Worm (Caenorhabditis elegans) whole organism, midembryonic: Measurements from ENCODE around the gene R09E10.1.
"Not testable (repeated sequence)": the region's sequence is repeated elsewhere in the genome, so short reads cannot be mapped to it uniquely, and the experiment has no call there.

Source experiments
- T22C8.4 ChIP-seq: fragments of 200-800 bp; sonication (Bioruptor generic); IDR thresholded peaks from 2 replicates; pipeline ENCODE4 v1.3.6; 2022; ENCODE audit warnings: missing genetic modification characterization, missing compliant biosample characterization
- cog-1 ChIP-seq: sonication (generic microtip); optimal IDR thresholded peaks from 2 replicates; lab custom pipeline; 2016; ENCODE audit warnings: missing genetic modification characterization, missing compliant biosample characterization
- flt-1 ChIP-seq: fragments of 200-800 bp; sonication (Bioruptor generic); IDR thresholded peaks from 2 replicates; pipeline ENCODE4 v1.3.6; 2022; ENCODE audit warnings: missing genetic modification characterization, missing compliant biosample characterization
- klf-2 ChIP-seq: fragments of 200-800 bp; sonication (Bioruptor generic); conservative IDR thresholded peaks from 2 replicates; pipeline ENCODE4 v1.3.6; 2022; ENCODE audit warnings: missing genetic modification reagents, missing genetic modification characterization, missing compliant biosample characterization
- med-1 ChIP-seq: sonication (generic microtip); optimal IDR thresholded peaks from 2 replicates; lab custom pipeline; 2017; ENCODE audit warnings: missing genetic modification characterization, mild to moderate bottlenecking, missing compliant biosample characterization, antibody characterized with exemption, missing genetic modification reagents; ENCODE audit not compliant: insufficient read depth
- ref-1 ChIP-seq: fragments of 200-800 bp; sonication (Bioruptor generic); conservative IDR thresholded peaks from 2 replicates; pipeline ENCODE4 v1.3.6; 2022; ENCODE audit warnings: missing genetic modification reagents, missing genetic modification characterization, missing compliant biosample characterization
- tab-1 ChIP-seq: fragments of 200-800 bp; sonication (Bioruptor generic); IDR thresholded peaks from 2 replicates; pipeline ENCODE4 v1.3.6; 2022; ENCODE audit warnings: missing genetic modification characterization, missing compliant biosample characterization
- ztf-23 ChIP-seq: fragments of 200-800 bp; sonication (Bioruptor generic); IDR thresholded peaks from 2 replicates; pipeline ENCODE4 v1.3.6; 2022; ENCODE audit warnings: missing genetic modification reagents, missing genetic modification characterization, missing compliant biosample characterization
- ztf-29 ChIP-seq: fragments of 200-800 bp; sonication (Bioruptor generic); IDR thresholded peaks from 2 replicates; pipeline ENCODE4 v1.3.6; 2022; ENCODE audit warnings: missing genetic modification reagents, missing genetic modification characterization, missing compliant biosample characterization

The R09E10.1 gene

DNA sequence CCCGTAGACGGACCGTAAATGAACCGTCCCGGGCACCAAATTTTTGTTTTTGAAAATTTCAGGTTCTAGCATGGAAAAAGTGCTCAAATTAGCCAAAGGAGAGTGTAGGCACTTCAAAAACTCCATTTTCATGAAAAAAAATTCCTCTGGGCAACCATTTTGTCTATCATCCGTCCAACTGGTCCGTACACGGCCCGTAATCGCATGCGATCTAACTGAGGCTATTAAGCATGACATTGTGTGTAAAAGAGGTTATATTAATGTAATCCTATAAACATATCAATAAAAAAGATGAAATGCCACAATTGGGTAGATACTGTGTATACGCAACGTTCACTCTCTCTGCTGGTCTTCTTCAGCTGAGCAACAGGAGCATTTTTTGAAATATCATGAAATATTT lies at the start of gene R09E10.1:
Gene R09E10.1 (minus strand): TSS at position 101 of the 400 bp plus-strand sequence.
- TF ChIP-seq tab-1 (GFP tag; lab: Robert Waterston, UW); flt-1; klf-2: not testable (repeated sequence)

- no peak for TF ChIP-seq tab-1 (GFP tag; lab: Robert Waterston, UW)
- no peak for TF ChIP-seq klf-2
- TF ChIP-seq ref-1 (GFP tag; lab: Robert Waterston, UW): no peak
- no peak for TF ChIP-seq flt-1
- TF ChIP-seq ztf-23 (GFP tag; lab: Robert Waterston, UW): no peak
- no peak for TF ChIP-seq T22C8.4
- no peak for TF ChIP-seq cog-1
- TF ChIP-seq ztf-29 (GFP tag; lab: Robert Waterston, UW): no peak
- TF ChIP-seq med-1 (GFP tag; lab: Kevin White, UChicago): no peak
These were observed 45.8 kb upstream of the R09E10.1 start, which contains the start of gene iars-1 for ce11 chrIV:10368326-10368725. iars-1 (plus strand) TSS chrIV:10368601.

DNA sequence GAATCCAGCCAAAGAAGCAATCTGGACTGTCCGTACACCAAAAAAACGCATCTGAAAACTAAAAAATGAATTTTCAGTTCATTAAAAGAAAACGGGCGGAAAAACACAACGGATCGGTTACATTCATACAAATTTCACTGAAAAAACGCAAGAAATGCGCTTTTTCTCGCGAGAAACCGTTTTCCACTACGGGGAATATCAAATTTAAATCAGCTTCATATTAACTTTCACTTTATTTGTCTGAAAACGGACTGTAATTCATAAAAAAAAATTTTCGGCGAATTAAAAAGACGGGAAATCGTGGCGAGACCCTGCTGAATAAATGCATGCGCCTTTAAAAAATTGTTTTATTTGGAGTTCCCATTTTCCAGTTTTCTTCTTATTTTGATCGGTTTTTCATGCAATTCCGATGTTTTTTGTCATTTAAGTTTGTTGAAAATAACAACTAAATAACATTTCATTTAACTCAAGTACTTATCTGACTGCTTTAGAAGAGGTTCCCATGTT lies 45.2 kb upstream of the R09E10.1 start, which contains the start of gene pges-2:
Gene pges-2 (minus strand): TSS at position 51 of the 507 bp plus-strand sequence.
- no peak for TF ChIP-seq flt-1
- no peak for TF ChIP-seq klf-2
- TF ChIP-seq tab-1 (GFP tag; lab: Robert Waterston, UW): no peak

DNA sequence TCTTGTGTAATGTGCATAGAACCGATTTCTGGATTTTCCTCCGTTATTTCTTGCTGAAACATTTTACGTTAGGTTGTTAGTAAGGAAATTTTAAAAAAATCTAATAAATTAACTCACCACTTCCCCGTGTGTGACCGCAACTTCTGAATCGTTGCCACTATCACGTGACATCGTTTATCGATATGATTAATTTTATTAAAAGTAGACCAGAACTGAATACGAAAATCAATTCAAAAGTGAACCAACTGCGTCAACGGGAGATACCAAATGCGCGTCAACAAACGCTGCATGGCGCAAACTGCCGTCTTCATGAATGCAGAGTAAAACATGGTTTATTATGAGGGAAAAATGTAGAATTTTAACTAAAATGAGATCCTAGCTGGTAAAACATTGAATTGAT lies 43.5 kb upstream of the R09E10.1 start, which contains the start of gene sir-2.1:
Gene sir-2.1 (minus strand): TSS at position 212 of the 400 bp plus-strand sequence.
- no peak for TF ChIP-seq T22C8.4
- no peak for TF ChIP-seq med-1 (GFP tag; lab: Kevin White, UChicago)
- no peak for TF ChIP-seq ztf-29 (GFP tag; lab: Robert Waterston, UW)
- no peak for TF ChIP-seq klf-2

DNA sequence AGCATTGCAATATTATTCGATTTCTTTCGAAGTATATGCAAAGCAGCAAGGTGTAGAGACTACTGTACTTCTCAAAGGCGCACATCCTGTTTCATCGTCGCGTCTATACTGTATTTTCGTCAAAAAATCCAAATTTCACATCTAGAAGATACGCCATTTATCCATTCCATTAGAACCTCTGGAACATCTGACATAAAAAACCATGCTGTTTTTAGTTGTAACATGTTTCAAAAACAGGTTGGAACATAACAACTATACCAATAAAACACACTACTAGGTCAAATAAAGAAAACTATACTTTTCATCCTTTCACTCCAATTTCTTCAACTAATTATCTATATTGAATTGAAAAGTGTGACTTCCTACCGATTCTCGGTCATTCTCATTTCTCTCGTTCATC lies 37.8 kb upstream of the R09E10.1 start, which contains the start of gene ugt-59:
Gene ugt-59 (plus strand): TSS at position 301 of the 400 bp plus-strand sequence.
- no peak for TF ChIP-seq ref-1 (GFP tag; lab: Robert Waterston, UW)
- no peak for TF ChIP-seq flt-1
- no peak for TF ChIP-seq tab-1 (GFP tag; lab: Robert Waterston, UW)
- TF ChIP-seq med-1 (GFP tag; lab: Kevin White, UChicago): no peak
- no peak for TF ChIP-seq cog-1
- no peak for TF ChIP-seq T22C8.4
- no peak for TF ChIP-seq klf-2
- TF ChIP-seq ztf-29 (GFP tag; lab: Robert Waterston, UW): no peak
- no peak for TF ChIP-seq ztf-23 (GFP tag; lab: Robert Waterston, UW)

DNA sequence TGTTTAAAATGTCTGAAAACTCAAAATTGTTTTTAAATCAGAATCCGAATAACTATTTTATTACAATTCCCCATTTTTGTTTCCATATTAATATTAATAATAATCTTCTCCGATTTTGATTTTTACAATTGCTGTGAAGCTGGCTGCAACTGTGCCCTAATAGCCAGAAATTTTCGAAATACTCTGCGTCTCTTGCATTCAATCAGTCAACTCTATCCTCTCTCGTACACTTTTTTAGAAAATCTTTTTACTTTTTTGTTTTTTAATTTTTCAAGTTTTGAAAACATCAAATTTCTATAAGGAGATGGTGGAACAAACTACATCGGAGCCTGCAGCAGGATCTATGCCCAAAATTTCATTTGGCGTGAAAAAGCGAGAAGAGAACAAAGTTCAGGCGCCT lies 35.3 kb upstream of the R09E10.1 start, which contains the start of gene gkow-1:
Gene gkow-1 (plus strand): TSS at position 301 of the 400 bp plus-strand sequence.
- TF ChIP-seq T22C8.4 (no peak), ztf-29 (GFP tag; lab: Robert Waterston, UW) (no peak), ref-1 (GFP tag; lab: Robert Waterston, UW) (no peak), med-1 (GFP tag; lab: Kevin White, UChicago) (no peak), ztf-23 (GFP tag; lab: Robert Waterston, UW) (no peak), klf-2 (no peak), cog-1 (no peak), flt-1 (no peak), tab-1 (GFP tag; lab: Robert Waterston, UW) (no peak)

- TF ChIP-seq ztf-29 (GFP tag; lab: Robert Waterston, UW) (no peak), T22C8.4 (no peak), med-1 (GFP tag; lab: Kevin White, UChicago) (no peak), tab-1 (GFP tag; lab: Robert Waterston, UW) (no peak), cog-1 (no peak), ref-1 (GFP tag; lab: Robert Waterston, UW) (no peak), ztf-23 (GFP tag; lab: Robert Waterston, UW) (no peak), flt-1 (no peak), klf-2 (no peak)
These were observed 34.5 kb upstream of the R09E10.1 start, which contains the start of gene R11A8.1 for ce11 chrIV:10357072-10357471. R11A8.1 (minus strand) TSS chrIV:10357172.

DNA sequence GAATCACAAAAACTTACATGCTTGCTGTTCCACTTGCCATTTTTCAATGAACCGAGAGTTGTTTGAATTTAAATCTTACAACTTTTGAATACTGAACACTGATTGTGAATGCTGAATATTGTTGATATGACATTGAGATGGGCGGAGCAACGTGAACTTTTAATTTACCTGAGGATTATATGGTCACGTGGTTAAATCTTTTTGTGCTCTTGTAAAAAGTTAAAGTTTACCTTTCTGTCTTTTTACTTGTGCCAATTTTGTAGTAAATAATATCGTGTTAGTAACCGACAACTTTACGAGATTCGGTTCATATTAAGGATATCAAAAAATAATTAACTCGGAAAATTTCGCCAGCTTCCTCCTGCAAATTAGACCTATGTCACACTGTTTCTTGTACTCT lies 29.7 kb upstream of the R09E10.1 start, which contains the start of gene Y43C5B.2:
Gene Y43C5B.2 (minus strand): TSS at position 101 of the 400 bp plus-strand sequence.
- no peak for TF ChIP-seq ref-1 (GFP tag; lab: Robert Waterston, UW)
- no peak for TF ChIP-seq T22C8.4
- no peak for TF ChIP-seq flt-1

- TF ChIP-seq T22C8.4 (no peak), cog-1 (no peak), ztf-23 (GFP tag; lab: Robert Waterston, UW) (no peak), ztf-29 (GFP tag; lab: Robert Waterston, UW) (no peak), tab-1 (GFP tag; lab: Robert Waterston, UW) (no peak), ref-1 (GFP tag; lab: Robert Waterston, UW) (no peak), klf-2 (no peak), med-1 (GFP tag; lab: Kevin White, UChicago) (no peak), flt-1 (no peak)
These were observed 27.5 kb upstream of the R09E10.1 start, which contains the start of the genes unc-43 and Y43C5B.3 for ce11 chrIV:10349871-10350640. unc-43 (minus strand) TSS chrIV:10350217. Y43C5B.3 (plus strand) TSS chrIV:10350590.

- TF ChIP-seq flt-1: no peak
- TF ChIP-seq cog-1: no peak
- TF ChIP-seq ref-1 (GFP tag; lab: Robert Waterston, UW): no peak
- no peak for TF ChIP-seq ztf-29 (GFP tag; lab: Robert Waterston, UW)
- no peak for TF ChIP-seq klf-2
- TF ChIP-seq ztf-23 (GFP tag; lab: Robert Waterston, UW): no peak
- TF ChIP-seq tab-1 (GFP tag; lab: Robert Waterston, UW): no peak
- no peak for TF ChIP-seq T22C8.4
- TF ChIP-seq med-1 (GFP tag; lab: Kevin White, UChicago): no peak
These were observed 25.0 kb upstream of the R09E10.1 start for ce11 chrIV:10347528-10347927.
